Fruit fly (Drosophila melanogaster) S2 (cell line): ENCODE measurements around the gene ScpX.

Source experiments
- CG8478 ChIP-seq: fragments of >200 bp; optimal IDR thresholded peaks from 2 replicates; lab custom pipeline; 2018
- CTCF ChIP-seq, 2 experiments: fragments of >200 bp; optimal IDR thresholded peaks; 2 replicates each; lab custom pipeline; 2018

dm6 chr2L:18782936-18783335, 48.1 kb upstream of the ScpX start:
- TF ChIP-seq CG8478 (lab: Kevin White, UChicago) (no peak), CTCF (optimal IDR thresholded peaks at IDR 0.05; lab: Kevin White, UChicago) (peak in 1 of 2 experiments; percentile 27)
